Fruit fly (Drosophila melanogaster) whole organism, pupa: Measurements from ENCODE around the gene SdhD.

ENCODE experiments used
- CG10348 ChIP-seq: fragments of 200-800 bp; sonication (Bioruptor generic); IDR thresholded peaks from 2 replicates; pipeline ENCODE4 v1.3.6; 2022; ENCODE audit warnings: missing biosample characterization, missing genetic modification characterization
- CG12605 ChIP-seq: fragments of 200-800 bp; sonication (Bioruptor generic); IDR thresholded peaks from 2 replicates; pipeline ENCODE4 v1.3.6; 2022; ENCODE audit warnings: missing biosample characterization, missing genetic modification characterization
- CG13204 ChIP-seq: fragments of 200-800 bp; sonication (Bioruptor generic); optimal IDR thresholded peaks from 2 replicates; lab custom pipeline; 2018; ENCODE audit warnings: missing biosample characterization, mild to moderate bottlenecking, missing genetic modification characterization, moderate library complexity
- CG14655 ChIP-seq: fragments of 200-800 bp; sonication (Bioruptor generic); optimal IDR thresholded peaks from 3 replicates; lab custom pipeline; 2017; ENCODE audit warnings: mild to moderate bottlenecking, missing biosample characterization, missing genetic modification reagents, missing genetic modification characterization
- CG15710 ChIP-seq: fragments of 200-800 bp; sonication (Bioruptor generic); optimal IDR thresholded peaks from 2 replicates; lab custom pipeline; 2018; ENCODE audit warnings: missing biosample characterization, mild to moderate bottlenecking, missing genetic modification characterization, moderate library complexity
- CG17806 ChIP-seq: fragments of 200-800 bp; sonication (Bioruptor generic); optimal IDR thresholded peaks from 2 replicates; lab custom pipeline; 2018; ENCODE audit warnings: missing biosample characterization, mild to moderate bottlenecking, missing genetic modification characterization, moderate library complexity
- CG32121 ChIP-seq: fragments of 200-800 bp; sonication (Bioruptor generic); IDR thresholded peaks from 2 replicates; pipeline ENCODE4 v1.3.6; 2022; ENCODE audit warnings: missing biosample characterization, missing genetic modification characterization
- CG34367 ChIP-seq: fragments of 200-800 bp; sonication (Bioruptor generic); optimal IDR thresholded peaks from 2 replicates; lab custom pipeline; 2018; ENCODE audit warnings: missing biosample characterization, mild to moderate bottlenecking, missing genetic modification characterization
- CG4496 ChIP-seq: fragments of 200-800 bp; sonication (Bioruptor generic); IDR thresholded peaks from 3 replicates; pipeline ENCODE4 v1.3.6; 2022; ENCODE audit warnings: missing biosample characterization, missing genetic modification characterization
- CG8159 ChIP-seq: fragments of 200-800 bp; sonication (Bioruptor generic); optimal IDR thresholded peaks from 3 replicates; lab custom pipeline; 2018; ENCODE audit warnings: missing biosample characterization, mild to moderate bottlenecking, missing genetic modification characterization, moderate library complexity
- CG8301 ChIP-seq: fragments of 200-800 bp; sonication (Bioruptor generic); optimal IDR thresholded peaks from 2 replicates; lab custom pipeline; 2018; ENCODE audit warnings: missing biosample characterization, mild to moderate bottlenecking, missing genetic modification characterization
- CG9948 ChIP-seq: fragments of 200-800 bp; sonication (Bioruptor generic); optimal IDR thresholded peaks from 2 replicates; lab custom pipeline; 2018; ENCODE audit warnings: missing biosample characterization, mild to moderate bottlenecking, missing genetic modification characterization, moderate library complexity
- D1 ChIP-seq: fragments of 200-800 bp; sonication (Bioruptor generic); optimal IDR thresholded peaks from 2 replicates; lab custom pipeline; 2018; ENCODE audit warnings: missing biosample characterization, mild to moderate bottlenecking, missing genetic modification characterization, moderate library complexity
- EcR ChIP-seq: fragments of 200-800 bp; sonication (Bioruptor generic); optimal IDR thresholded peaks from 3 replicates; lab custom pipeline; 2019; ENCODE audit warnings: missing biosample characterization, missing genetic modification characterization, mild to moderate bottlenecking, moderate library complexity, missing genetic modification reagents
- Ets98B ChIP-seq: fragments of 200-800 bp; sonication (Bioruptor generic); IDR thresholded peaks from 2 replicates; pipeline ENCODE4 v1.3.6; 2022; ENCODE audit warnings: missing biosample characterization, missing genetic modification characterization
- Pif1A ChIP-seq: fragments of 200-800 bp; sonication (Bioruptor generic); optimal IDR thresholded peaks from 3 replicates; lab custom pipeline; 2016; ENCODE audit warnings: missing biosample characterization, missing genetic modification characterization
- Pif1B ChIP-seq: fragments of 200-800 bp; sonication (Bioruptor generic); optimal IDR thresholded peaks from 3 replicates; lab custom pipeline; 2016; ENCODE audit warnings: missing biosample characterization, missing genetic modification characterization
- Snoo ChIP-seq: fragments of 200-800 bp; sonication (Bioruptor generic); optimal IDR thresholded peaks from 3 replicates; lab custom pipeline; 2017; ENCODE audit warnings: missing biosample characterization, mild to moderate bottlenecking, missing genetic modification characterization, inconsistent platforms
- fd96Ca ChIP-seq: fragments of 200-800 bp; sonication (Bioruptor generic); IDR thresholded peaks from 3 replicates; pipeline ENCODE4 v1.3.6; 2022; ENCODE audit warnings: missing biosample characterization, missing genetic modification characterization
- gl ChIP-seq: fragments of 200-800 bp; sonication (Bioruptor generic); optimal IDR thresholded peaks from 2 replicates; lab custom pipeline; 2018; ENCODE audit warnings: missing biosample characterization, mild to moderate bottlenecking, missing genetic modification characterization
- rn ChIP-seq: fragments of 200-800 bp; sonication (Bioruptor generic); IDR thresholded peaks from 2 replicates; pipeline ENCODE4 v1.3.6; 2022; ENCODE audit warnings: missing biosample characterization, missing genetic modification characterization

SdhD gene

dm6 chr3R:23760219-23761018 lies at the start of gene SdhD:
Gene SdhD, minus strand, starts transcription at chr3R:23760600.
- TF ChIP-seq Snoo (peak; percentile 32), CG12605 (GFP tag; lab: Robert Waterston, UW) (no peak), CG8159 (no peak), CG8301 (no peak), Ets98B (GFP tag; lab: Robert Waterston, UW) (no peak)

- TF ChIP-seq CG32121 (GFP tag; lab: Robert Waterston, UW) (no peak), CG9948 (tag; lab: Kevin White, UChicago) (no peak), CG17806 (tag; lab: Kevin White, UChicago) (no peak), CG13204 (GFP tag; lab: Kevin White, UChicago) (no peak), fd96Ca (no peak), CG10348 (no peak), CG12605 (GFP tag; lab: Robert Waterston, UW) (no peak; the same call in 1 of the 2 replicates), rn (GFP tag; lab: Robert Waterston, UW) (no peak), CG4496 (peak; percentile 54; the same call in 2 of the 3 replicates), CG34367 (peak; percentile 42), Snoo (no peak), Pif1A (GFP tag; lab: Kevin White, UChicago) (no peak), CG8301 (no peak), Pif1B (GFP tag; lab: Kevin White, UChicago) (no peak), gl (no peak), CG8159 (no peak), D1 (tag; lab: Kevin White, UChicago) (no peak)
- TF ChIP-seq, all 21 proteins: peak for 2
Measured at dm6 chr3R:23803668-23804067, 43.3 kb upstream of the SdhD start, which contains the start of gene CG34355. Gene CG34355, plus strand, starts transcription at chr3R:23803859.

dm6 chr3R:23791491-23791890 lies 31.1 kb upstream of the SdhD start:
- TF ChIP-seq CG32121 (GFP tag; lab: Robert Waterston, UW) (peak; percentile 51; the same call in 1 of the 2 replicates), gl (no peak), CG4496 (peak; percentile 40; the same call in 1 of the 3 replicates), CG14655 (GFP tag; lab: Kevin White, UChicago) (no peak), Pif1A (GFP tag; lab: Kevin White, UChicago) (no peak), rn (GFP tag; lab: Robert Waterston, UW) (no peak), D1 (tag; lab: Kevin White, UChicago) (no peak), CG15710 (peak; percentile 62), CG13204 (GFP tag; lab: Kevin White, UChicago) (no peak), CG17806 (tag; lab: Kevin White, UChicago) (peak; percentile 72), CG12605 (GFP tag; lab: Robert Waterston, UW) (peak; percentile 43; the same call in 1 of the 2 replicates), CG9948 (tag; lab: Kevin White, UChicago) (peak; percentile 51)

dm6 chr3R:23790483-23791175 lies 30.2 kb upstream of the SdhD start:
- TF ChIP-seq CG12605 (GFP tag; lab: Robert Waterston, UW): no peak
- TF ChIP-seq CG9948 (tag; lab: Kevin White, UChicago): no peak
- no peak for TF ChIP-seq CG4496

- TF ChIP-seq Snoo (no peak), CG15710 (no peak), Pif1B (GFP tag; lab: Kevin White, UChicago) (no peak), rn (GFP tag; lab: Robert Waterston, UW) (no peak)
Measured at dm6 chr3R:23789584-23789983, 29.2 kb upstream of the SdhD start.

DNA sequence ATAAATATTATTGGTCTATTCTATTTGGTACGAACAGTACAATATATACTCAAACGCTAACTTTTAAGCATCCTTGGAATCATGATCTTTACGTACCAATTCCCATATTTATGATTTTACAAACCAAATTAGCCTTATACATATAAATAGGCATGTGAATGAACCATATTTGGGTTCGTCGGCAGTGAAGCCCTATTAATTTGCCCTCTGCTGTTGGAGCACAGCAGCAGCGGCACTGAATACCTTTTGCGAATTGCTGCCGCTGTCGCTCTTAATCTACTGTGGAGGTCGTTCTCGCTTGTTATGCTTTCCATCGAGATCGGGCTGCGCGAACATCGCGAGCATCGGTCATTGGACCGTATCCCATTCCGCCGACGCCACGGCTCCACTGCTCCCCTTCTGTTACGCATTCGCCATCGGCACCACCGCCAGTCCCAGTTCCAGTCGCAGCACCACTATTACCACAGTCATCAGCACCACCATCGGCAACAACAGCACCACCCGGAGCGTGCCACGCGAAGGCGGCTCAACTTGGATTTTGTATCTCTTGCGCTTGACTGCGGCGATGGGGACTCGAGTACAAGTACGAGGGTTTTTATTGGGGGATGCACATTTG lies 28.1 kb upstream of the SdhD start:
- peak; percentile 62 for TF ChIP-seq CG32121 (GFP tag; lab: Robert Waterston, UW)
- peak; percentile 98 for TF ChIP-seq EcR (GFP tag; lab: Kevin White, UChicago)
- peak; percentile 43 for TF ChIP-seq Ets98B (GFP tag; lab: Robert Waterston, UW)
- peak; percentile 41; the same call in 2 of the 3 replicates for TF ChIP-seq CG4496
- no peak for TF ChIP-seq rn (GFP tag; lab: Robert Waterston, UW)
- peak; percentile 67 for TF ChIP-seq Pif1A (GFP tag; lab: Kevin White, UChicago)
- peak; percentile 79 for TF ChIP-seq CG17806 (tag; lab: Kevin White, UChicago)
- peak; percentile 67 for TF ChIP-seq CG34367
- peak; percentile 97 for TF ChIP-seq CG13204 (GFP tag; lab: Kevin White, UChicago)
- peak; percentile 50 for TF ChIP-seq D1 (tag; lab: Kevin White, UChicago)
- peak; percentile 60 for TF ChIP-seq Snoo
- TF ChIP-seq CG9948 (tag; lab: Kevin White, UChicago): peak; percentile 80
- no peak for TF ChIP-seq CG10348
- peak; percentile 48; the same call in 1 of the 2 replicates for TF ChIP-seq CG12605 (GFP tag; lab: Robert Waterston, UW)
- TF ChIP-seq CG8159: peak; percentile 83
- TF ChIP-seq CG15710: peak; percentile 77
- TF ChIP-seq CG14655 (GFP tag; lab: Kevin White, UChicago): peak; percentile 82
- TF ChIP-seq fd96Ca: peak; percentile 64; the same call in 2 of the 3 replicates
- TF ChIP-seq CG8301: peak; percentile 80
- TF ChIP-seq gl: peak; percentile 37
- peak; percentile 74 for TF ChIP-seq Pif1B (GFP tag; lab: Kevin White, UChicago)
